Fruit fly (Drosophila melanogaster): ENCODE results near the gene Krn.
A peak's percentile ranks its signal among the peaks of the same experiment; 100 is the strongest.

Gene Krn

DNA sequence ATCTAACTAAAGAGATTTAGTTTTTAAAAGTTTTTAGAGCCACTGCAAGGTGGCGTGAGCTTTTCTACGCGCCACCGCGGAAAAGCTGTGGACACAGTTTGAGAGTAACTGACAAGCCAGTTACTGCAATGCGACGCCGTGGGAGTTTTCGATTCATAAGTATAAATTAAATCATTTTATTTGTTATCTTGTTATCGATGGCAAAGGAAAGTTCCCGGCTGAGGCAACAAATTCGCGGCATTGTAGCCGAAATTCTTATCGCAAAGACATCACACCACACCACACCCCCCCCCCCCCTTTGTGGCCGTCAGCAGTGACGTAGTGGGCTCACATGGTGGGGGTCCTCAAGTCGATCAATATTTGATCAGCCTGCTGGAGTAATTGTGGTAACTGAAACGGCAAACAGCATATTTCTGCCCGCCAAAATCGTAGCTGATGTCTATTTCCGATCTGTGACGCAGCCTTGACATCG, 1.8 kb upstream of the Krn start (continued):
- no peak for TF ChIP-seq CG30431 (GFP tag; optimal IDR thresholded peaks at IDR 0.05)
- TF ChIP-seq MTF-1 (GFP tag; optimal IDR thresholded peaks at IDR 0.05; ENCODE audit: borderline replicate concordance) = peak; percentile 52
- peak; percentile 4 for TF ChIP-seq trem (tag; optimal IDR thresholded peaks at IDR 0.05)
- no peak for TF ChIP-seq tio (GFP tag; optimal IDR thresholded peaks at IDR 0.05)
- TF ChIP-seq CG13287 (GFP tag; IDR thresholded peaks at IDR 0.05; ENCODE audit: partially characterized antibody) = no peak
- peak; percentile 89 for TF ChIP-seq Med (GFP tag)
- no peak for TF ChIP-seq CG11247 (GFP tag; IDR thresholded peaks at IDR 0.05)
- no peak for TF ChIP-seq luna (GFP tag; optimal IDR thresholded peaks at IDR 0.05)
- no peak for TF ChIP-seq CG3407 (GFP tag; optimal IDR thresholded peaks at IDR 0.05)
- no peak for TF ChIP-seq CG7357 (GFP tag; IDR thresholded peaks at IDR 0.05)
- TF ChIP-seq CG17802 (tag; optimal IDR thresholded peaks at IDR 0.05) = no peak
- TF ChIP-seq chinmo (GFP tag; IDR thresholded peaks at IDR 0.05; ENCODE audit: partially characterized antibody) = peak; percentile 90
- TF ChIP-seq E2f1 (GFP tag; IDR thresholded peaks at IDR 0.05) = peak; percentile 9; the same call in 1 of the 2 replicates
- TF ChIP-seq CG12155 (GFP tag; optimal IDR thresholded peaks at IDR 0.05) = no peak
- no peak for TF ChIP-seq Nf-YC (tag; optimal IDR thresholded peaks at IDR 0.05)
- no peak for TF ChIP-seq crc (GFP tag; optimal IDR thresholded peaks at IDR 0.05)
- TF ChIP-seq ac (GFP tag; optimal IDR thresholded peaks at IDR 0.05) = no peak
- TF ChIP-seq CG15601 (tag; optimal IDR thresholded peaks at IDR 0.05) = no peak
- TF ChIP-seq nau (GFP tag; optimal IDR thresholded peaks at IDR 0.05) = peak; percentile 71
- TF ChIP-seq hth (optimal IDR thresholded peaks at IDR 0.05) = no peak
- TF ChIP-seq Dfd (GFP tag; optimal IDR thresholded peaks at IDR 0.05) = no peak
- no peak for TF ChIP-seq CG5953 (GFP tag; IDR thresholded peaks at IDR 0.05)
- TF ChIP-seq lbe (GFP tag; optimal IDR thresholded peaks at IDR 0.05) = no peak
- no peak for TF ChIP-seq sisA (GFP tag; IDR thresholded peaks at IDR 0.05)
- TF ChIP-seq gfzf (GFP tag; optimal IDR thresholded peaks at IDR 0.05) = no peak
- no peak for TF ChIP-seq lilli (GFP tag; optimal IDR thresholded peaks at IDR 0.05)
- TF ChIP-seq CG31388 (GFP tag; optimal IDR thresholded peaks at IDR 0.05) = no peak
- no peak for TF ChIP-seq Bgb (GFP tag; IDR thresholded peaks at IDR 0.05; ENCODE audit: partially characterized antibody)
- TF ChIP-seq BEAF-32 (GFP tag; optimal IDR thresholded peaks at IDR 0.05) = no peak
- peak; percentile 4 for TF ChIP-seq dm (GFP tag; optimal IDR thresholded peaks at IDR 0.05)
- TF ChIP-seq dpn (GFP tag; optimal IDR thresholded peaks at IDR 0.05) = no peak
- no peak for TF ChIP-seq klu (GFP tag; IDR thresholded peaks at IDR 0.05)
- TF ChIP-seq dmrt99B (tag; optimal IDR thresholded peaks at IDR 0.05) = peak; percentile 26
- no peak for TF ChIP-seq CG4404 (GFP tag; IDR thresholded peaks at IDR 0.05)
- 0 out of 2 replicates have a peak, but pooled peaks have one; percentile 29 for TF ChIP-seq tna (GFP tag; IDR thresholded peaks at IDR 0.05; ENCODE audit: partially characterized antibody)
- no peak for TF ChIP-seq CG8089 (GFP tag; optimal IDR thresholded peaks at IDR 0.05)
- TF ChIP-seq CG11456 (GFP tag; IDR thresholded peaks at IDR 0.05) = no peak
- TF ChIP-seq CG10431 (GFP tag; optimal IDR thresholded peaks at IDR 0.05) = no peak
- no peak for TF ChIP-seq CG2129 (GFP tag; IDR thresholded peaks at IDR 0.05; ENCODE audit: partially characterized antibody)
- no peak for TF ChIP-seq Ptx1 (GFP tag; IDR thresholded peaks at IDR 0.05)
- TF ChIP-seq Hmr (GFP tag; optimal IDR thresholded peaks at IDR 0.05) = peak; percentile 59
- no peak for TF ChIP-seq CG7556 (GFP tag; optimal IDR thresholded peaks at IDR 0.05)
- TF ChIP-seq CG8478 (optimal IDR thresholded peaks at IDR 0.05) = no peak
- peak; percentile 8 for TF ChIP-seq CG13775 (GFP tag; optimal IDR thresholded peaks at IDR 0.05)
- no peak for TF ChIP-seq TFAM (GFP tag; optimal IDR thresholded peaks at IDR 0.05)
- no peak for TF ChIP-seq CG15073 (GFP tag; optimal IDR thresholded peaks at IDR 0.05)
- TF ChIP-seq dimm (GFP tag; IDR thresholded peaks at IDR 0.05) = no peak
- 0 out of 3 replicates have a peak, but pooled peaks have one; percentile 15 for TF ChIP-seq ase (GFP tag; IDR thresholded peaks at IDR 0.05)
- TF ChIP-seq CG34224 (GFP tag; IDR thresholded peaks at IDR 0.05; ENCODE audit: partially characterized antibody) = no peak
- TF ChIP-seq Hr39 (optimal IDR thresholded peaks at IDR 0.05) = no peak
- no peak for TF ChIP-seq Eip74EF (GFP tag; optimal IDR thresholded peaks at IDR 0.05)
- no peak for TF ChIP-seq run (tag; optimal IDR thresholded peaks at IDR 0.05)

Measured in whole organism, embryonic.